Worm (Caenorhabditis elegans): ENCODE data around the gene Y49E10.18.

The Y49E10.18 gene

ce11 chrIII:12428799-12429351 is 17.0 kb downstream of the Y49E10.18 start:
- TF ChIP-seq mdl-1 (tag; optimal IDR thresholded peaks at IDR 0.05): no peak
- no peak for TF ChIP-seq lsy-2 (tag; optimal IDR thresholded peaks at IDR 0.05)
- no peak for TF ChIP-seq attf-4 (tag; optimal IDR thresholded peaks at IDR 0.05)
- no peak for TF ChIP-seq zfp-2 (tag; optimal IDR thresholded peaks at IDR 0.05)
- TF ChIP-seq Y75B8A.6 (GFP tag; IDR thresholded peaks at IDR 0.05): no peak
- 0 out of 2 replicates have a peak, but pooled peaks have one; percentile 43 for TF ChIP-seq arid-1 (GFP tag; conservative IDR thresholded peaks at IDR 0.05)
- TF ChIP-seq nhr-48 (tag; optimal IDR thresholded peaks at IDR 0.05): no peak
- no peak for TF ChIP-seq Y5F2A.4 (GFP tag; optimal IDR thresholded peaks at IDR 0.05)
- TF ChIP-seq fos-1 (tag; optimal IDR thresholded peaks at IDR 0.05): no peak
- TF ChIP-seq set-16 (GFP tag; IDR thresholded peaks at IDR 0.05): no peak
- no peak for TF ChIP-seq ztf-11 (tag; optimal IDR thresholded peaks at IDR 0.05)
- no peak for TF ChIP-seq pqm-1 (tag; optimal IDR thresholded peaks at IDR 0.05)
- peak; percentile 51 for TF ChIP-seq F49E8.2 (tag; optimal IDR thresholded peaks at IDR 0.05; ENCODE audit: borderline replicate concordance)
- TF ChIP-seq dmd-8 (GFP tag; IDR thresholded peaks at IDR 0.05): no peak
- TF ChIP-seq duxl-1 (tag; optimal IDR thresholded peaks at IDR 0.05; ENCODE audit: poor library complexity): no peak
- TF ChIP-seq ces-1 (GFP tag; optimal IDR thresholded peaks at IDR 0.05): no peak
- TF ChIP-seq lir-3 (tag; optimal IDR thresholded peaks at IDR 0.05): no peak
- TF ChIP-seq lin-39 (tag; optimal IDR thresholded peaks at IDR 0.05): no peak
- no peak for TF ChIP-seq madf-9 (GFP tag; conservative IDR thresholded peaks at IDR 0.05)
- peak; percentile 14 for TF ChIP-seq aha-1 (tag)
- TF ChIP-seq Y105C5A.15 (GFP tag; IDR thresholded peaks at IDR 0.05): no peak
- TF ChIP-seq snpc-1.2 (GFP tag; IDR thresholded peaks at IDR 0.05): peak; percentile 47; the same call in 1 of the 2 replicates
- TF ChIP-seq nhr-237 (tag; optimal IDR thresholded peaks at IDR 0.05): no peak
- no peak for TF ChIP-seq hmg-1.1 (GFP tag; IDR thresholded peaks at IDR 0.05)
- 0 out of 2 replicates have a peak, but pooled peaks have one; percentile 42 for TF ChIP-seq lin-1 (GFP tag; IDR thresholded peaks at IDR 0.05)
- no peak for TF ChIP-seq mxl-2 (GFP tag; conservative IDR thresholded peaks at IDR 0.05)
- no peak for TF ChIP-seq D1046.2 (GFP tag; IDR thresholded peaks at IDR 0.05)
- TF ChIP-seq F44E2.7 (GFP tag; IDR thresholded peaks at IDR 0.05): no peak
- TF ChIP-seq F10B5.3 (tag; optimal IDR thresholded peaks at IDR 0.05): no peak
- peak; percentile 46 for TF ChIP-seq lin-38 (GFP tag; IDR thresholded peaks at IDR 0.05)

DNA sequence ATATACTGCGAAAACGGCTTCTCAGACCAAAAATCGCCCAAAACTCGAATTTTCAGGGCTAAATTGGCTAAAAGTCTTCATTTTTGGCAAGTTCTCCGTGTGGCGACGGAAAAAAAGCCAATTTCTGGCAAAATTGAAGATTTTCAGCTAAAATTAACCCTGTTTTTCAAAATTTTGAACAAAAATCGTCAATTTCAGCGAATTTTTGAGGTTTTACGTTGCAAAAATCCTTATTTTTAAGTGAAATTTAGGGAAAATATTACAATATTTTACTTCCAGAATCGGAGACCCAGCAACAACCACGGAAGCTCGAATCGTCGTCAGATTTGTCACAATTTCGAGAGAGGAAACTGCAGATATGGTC is 17.7 kb downstream of the Y49E10.18 start:
- TF ChIP-seq aly-2 (tag; optimal IDR thresholded peaks at IDR 0.05) (no peak), egl-43 (GFP tag; IDR thresholded peaks at IDR 0.05) (no peak), saeg-2 (GFP tag; IDR thresholded peaks at IDR 0.05) (no peak), nhr-111 (GFP tag; optimal IDR thresholded peaks at IDR 0.05) (no peak), dmd-6 (GFP tag; IDR thresholded peaks at IDR 0.05) (no peak), aha-1 (tag) (peak; percentile 65), F37D6.2 (tag; optimal IDR thresholded peaks at IDR 0.05) (no peak), ama-1 (optimal IDR thresholded peaks at IDR 0.05) (no peak)

- TF ChIP-seq aha-1 (tag) (peak; percentile 72), dmd-6 (GFP tag; IDR thresholded peaks at IDR 0.05) (no peak), nhr-76 (tag; optimal IDR thresholded peaks at IDR 0.05) (no peak), Y75B8A.6 (GFP tag; IDR thresholded peaks at IDR 0.05) (no peak), ceh-82 (tag; optimal IDR thresholded peaks at IDR 0.05) (no peak), ceh-32 (tag; optimal IDR thresholded peaks at IDR 0.05; ENCODE audit: poor library complexity) (no peak), mep-1 (tag; optimal IDR thresholded peaks at IDR 0.05) (peak; percentile 32), nhr-11 (tag; optimal IDR thresholded peaks at IDR 0.05) (no peak), lin-15B (tag; optimal IDR thresholded peaks at IDR 0.05) (no peak), ceh-28 (tag; optimal IDR thresholded peaks at IDR 0.05) (no peak)
Measured at ce11 chrIII:12427527-12428263, 18.2 kb downstream of the Y49E10.18 start.

Measured in whole organism, L4 larva.